Worm (Caenorhabditis elegans) whole organism, L4 larva: Measurements from ENCODE around the gene srd-49.
"Not testable (repeated sequence)": the region's sequence is repeated elsewhere in the genome, so short reads cannot be mapped to it uniquely, and the experiment has no call there.

ENCODE experiments used
- dve-1 ChIP-seq: sonication (generic microtip); optimal IDR thresholded peaks from 2 replicates; lab custom pipeline; 2017; ENCODE audit warnings: antibody characterized with exemption, mild to moderate bottlenecking, missing genetic modification characterization, missing compliant biosample characterization; ENCODE audit not compliant: insufficient read depth
- mes-2 ChIP-seq: sonication (generic microtip); optimal IDR thresholded peaks from 2 replicates; lab custom pipeline; 2016; ENCODE audit warnings: missing genotype, mild to moderate bottlenecking, missing genetic modification characterization, missing compliant biosample characterization; ENCODE audit not compliant: poor library complexity, severe bottlenecking

- not testable (repeated sequence) for TF ChIP-seq dve-1, mes-2 (tag; lab: Kevin White, UChicago)
These were observed 45.2 kb upstream of the srd-49 start for ce11 chrV:10049192-10049816.
